Worm (Caenorhabditis elegans): Measurements from ENCODE around the gene C55C3.3.

C55C3.3 gene

DNA sequence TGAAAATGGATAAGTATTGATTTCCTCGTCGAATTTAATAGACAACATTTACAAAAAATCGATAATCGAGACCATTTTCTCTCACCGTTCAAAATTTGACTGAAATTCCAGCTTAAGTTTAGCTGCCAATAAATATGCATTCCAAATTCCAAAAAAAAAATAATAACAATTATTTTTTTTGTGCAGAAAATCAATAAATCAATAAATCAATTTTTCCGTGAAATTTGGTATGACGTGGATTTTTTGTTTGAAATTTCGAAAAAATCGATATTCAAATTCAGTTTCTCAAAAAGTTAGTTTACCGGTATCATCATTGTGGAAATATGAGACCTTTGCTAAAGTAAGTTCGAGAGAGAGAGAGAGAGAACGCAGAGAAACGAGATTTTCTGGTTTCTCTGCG, at the start of gene C55C3.3:
C55C3.3 (plus strand) TSS at position 274 of the 400 bp plus-strand sequence.
- TF ChIP-seq unc-62 (GFP tag; optimal IDR thresholded peaks at IDR 0.05), result no peak

DNA sequence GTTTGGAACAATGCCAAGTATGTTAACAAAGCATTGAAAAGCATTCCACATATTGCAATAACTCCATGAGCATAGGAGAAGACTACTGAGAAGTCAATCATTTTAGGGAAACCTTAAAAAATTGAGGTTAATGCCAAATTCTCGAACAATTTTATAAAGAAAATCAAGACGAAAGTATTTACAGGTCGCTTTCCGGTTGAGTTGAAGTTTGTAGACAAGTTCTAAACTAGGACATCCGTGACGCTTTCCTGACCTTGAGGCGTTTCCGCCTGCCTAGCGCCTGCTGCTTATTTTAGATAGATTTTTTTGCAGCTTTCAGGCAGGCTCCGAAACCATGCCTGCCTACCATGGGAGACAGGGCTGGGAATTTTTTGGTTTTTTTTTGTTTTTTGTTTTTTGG, 49.5 kb upstream of the C55C3.3 start, which contains the start of gene srd-13:
srd-13 (minus strand) TSS at position 101 of the 400 bp plus-strand sequence.
- TF ChIP-seq unc-62 (GFP tag; optimal IDR thresholded peaks at IDR 0.05), result no peak

DNA sequence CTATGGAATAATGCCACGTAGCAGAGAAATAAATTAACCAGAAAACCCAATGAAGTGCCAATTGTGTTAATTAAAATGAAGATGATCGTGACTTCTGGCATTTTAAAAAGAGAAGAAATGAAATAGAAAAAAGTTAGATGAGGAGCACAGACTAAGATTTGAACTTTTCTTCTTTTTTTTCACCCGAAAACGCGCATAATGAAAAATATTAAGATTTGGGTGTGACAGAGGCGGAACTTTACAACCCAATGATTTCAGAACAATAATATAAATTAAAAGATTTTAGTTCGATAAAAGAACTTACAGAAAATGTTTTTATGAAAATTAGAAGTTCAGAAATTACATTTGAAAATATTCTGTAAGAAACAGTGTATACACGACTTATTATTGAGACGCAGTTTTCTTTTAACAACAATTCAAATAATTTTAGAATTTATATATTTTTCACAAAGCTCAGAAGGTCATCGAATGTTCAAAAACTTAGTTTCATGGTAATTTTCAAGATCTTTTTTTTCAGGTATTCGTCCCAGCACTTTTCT, 39.5 kb upstream of the C55C3.3 start, which contains the start of the genes srd-8 and B0547.2:
srd-8 (minus strand) TSS at position 101 of the 539 bp plus-strand sequence.
B0547.2 (plus strand) TSS at position 489 of the 539 bp plus-strand sequence.
- no peak for TF ChIP-seq unc-62 (GFP tag; optimal IDR thresholded peaks at IDR 0.05)

DNA sequence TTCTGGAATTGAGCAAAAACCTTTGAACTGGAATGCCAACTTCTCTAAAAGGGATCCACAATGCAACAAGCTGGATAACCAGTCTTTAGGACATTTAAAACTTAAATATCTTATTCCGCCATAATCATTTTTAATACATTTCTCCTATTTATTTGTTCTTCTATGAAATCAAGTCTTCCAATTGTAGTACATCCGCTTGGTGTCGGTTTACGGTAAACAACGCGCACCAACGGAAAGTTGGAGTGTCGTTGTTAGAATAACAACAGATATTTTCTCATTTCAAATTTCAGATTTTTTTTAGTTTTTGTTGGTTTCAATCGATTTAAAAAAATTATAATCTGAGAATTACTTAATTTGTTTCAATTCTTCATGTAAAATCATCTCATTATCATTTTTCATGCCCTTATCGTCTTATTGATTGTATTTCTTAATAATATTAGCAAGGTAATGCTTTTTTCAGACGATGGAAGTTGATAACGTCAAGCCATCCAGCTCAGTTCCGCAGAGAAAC, 36.0 kb upstream of the C55C3.3 start, which contains the start of gene csn-5:
csn-5 (plus strand) TSS at position 461 of the 511 bp plus-strand sequence.
- no peak for TF ChIP-seq unc-62 (GFP tag; optimal IDR thresholded peaks at IDR 0.05)

DNA sequence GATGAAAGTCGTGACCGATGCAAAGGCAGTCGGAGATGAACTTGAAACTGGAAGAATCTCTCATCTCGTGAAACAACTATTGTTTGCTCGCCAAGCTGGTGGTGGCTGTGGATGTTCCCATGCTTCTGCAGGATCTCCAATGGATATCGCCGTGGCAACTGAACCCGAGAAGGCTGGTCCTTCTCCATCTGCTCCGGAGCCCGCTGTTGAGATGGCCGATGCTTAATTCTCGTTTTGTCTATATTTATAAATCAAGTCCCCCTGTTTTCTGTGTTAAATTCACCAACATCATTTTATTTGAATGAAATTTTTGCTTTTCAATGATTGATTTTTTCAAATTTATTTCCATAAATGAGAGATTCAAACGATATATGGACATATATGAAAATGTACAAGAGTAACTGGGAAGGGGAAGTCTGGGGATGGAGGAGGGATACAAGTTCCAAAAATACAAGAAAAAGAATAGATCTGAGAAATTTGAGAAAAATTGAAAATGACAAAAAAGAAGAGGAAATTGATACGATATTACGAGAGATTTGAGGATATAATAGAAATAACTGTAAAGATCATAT, 34.2 kb upstream of the C55C3.3 start:
- TF ChIP-seq unc-62 (GFP tag; optimal IDR thresholded peaks at IDR 0.05), result no peak

DNA sequence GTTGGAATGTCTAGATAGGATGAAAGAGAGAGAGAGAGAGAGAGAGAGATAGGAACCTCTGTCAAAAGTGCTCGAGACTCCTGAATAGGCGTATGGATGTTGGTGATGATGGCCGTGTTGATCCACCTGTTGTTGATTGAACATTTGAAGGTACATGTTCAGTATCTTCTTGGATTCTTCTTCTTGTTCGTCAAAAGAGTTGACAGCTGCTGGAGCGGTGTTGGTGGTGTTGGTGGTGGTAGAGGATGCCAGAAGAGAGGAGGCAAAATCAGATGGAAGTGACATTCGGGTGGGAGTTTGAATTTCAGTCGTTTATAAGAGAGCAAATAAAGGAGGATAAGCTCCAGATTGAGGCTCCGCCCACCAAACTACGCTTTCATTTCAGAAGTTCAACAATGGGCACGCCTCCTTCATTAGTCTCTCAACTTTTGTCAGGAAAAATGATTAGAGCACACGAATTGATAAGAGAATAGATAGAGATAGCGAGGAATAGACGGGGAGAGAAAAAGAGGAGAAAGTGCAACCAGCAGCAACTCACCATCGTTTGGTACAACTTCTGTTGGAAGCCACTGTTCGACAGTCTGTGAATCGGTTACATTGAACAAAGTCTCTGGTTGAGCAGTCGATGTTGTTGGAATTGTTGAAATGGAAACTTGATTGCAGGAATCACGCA, 32.1 kb upstream of the C55C3.3 start:
- no peak for TF ChIP-seq unc-62 (GFP tag; optimal IDR thresholded peaks at IDR 0.05)

DNA sequence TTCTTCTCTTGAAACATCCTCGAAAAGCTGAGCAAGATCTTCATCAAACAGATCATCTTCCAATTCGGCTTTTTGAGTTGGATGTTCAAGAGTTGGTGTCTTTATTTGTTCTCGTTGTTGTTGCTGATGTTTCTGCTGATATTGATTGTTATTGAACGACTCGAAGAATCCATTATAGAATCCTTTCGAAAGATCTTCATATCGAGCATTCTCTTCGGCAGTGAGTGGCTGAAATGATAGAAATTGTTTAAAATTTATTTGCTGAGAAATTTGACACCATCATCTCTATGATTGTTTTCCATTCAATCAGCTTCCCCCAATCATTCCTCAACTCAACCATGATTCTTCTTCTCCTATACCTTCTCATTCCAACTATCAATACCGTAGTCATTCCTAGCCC, 31.4 kb upstream of the C55C3.3 start, which contains the start of gene clec-178:
clec-178 (plus strand) TSS at position 301 of the 400 bp plus-strand sequence.
- TF ChIP-seq unc-62 (GFP tag; optimal IDR thresholded peaks at IDR 0.05), result no peak

DNA sequence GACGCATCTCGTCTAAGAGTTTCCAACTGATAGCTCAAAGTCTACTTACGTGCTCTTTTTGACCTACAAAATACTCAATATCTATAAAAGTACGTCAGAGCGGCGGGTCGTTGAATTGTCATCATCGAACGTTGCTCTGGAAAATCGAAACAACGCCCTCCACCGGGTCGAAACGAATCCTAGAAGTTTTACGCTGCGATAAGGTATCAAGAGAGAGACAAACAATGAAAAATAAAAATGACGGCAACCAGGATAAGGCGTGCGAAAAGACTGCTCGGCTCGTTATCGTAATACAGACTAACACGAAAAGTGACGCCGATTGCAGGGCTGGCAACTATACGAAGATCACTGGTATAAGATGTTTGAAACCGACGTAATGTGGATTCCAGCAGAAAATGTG, 30.9 kb upstream of the C55C3.3 start:
- TF ChIP-seq unc-62 (GFP tag; optimal IDR thresholded peaks at IDR 0.05), result no peak

DNA sequence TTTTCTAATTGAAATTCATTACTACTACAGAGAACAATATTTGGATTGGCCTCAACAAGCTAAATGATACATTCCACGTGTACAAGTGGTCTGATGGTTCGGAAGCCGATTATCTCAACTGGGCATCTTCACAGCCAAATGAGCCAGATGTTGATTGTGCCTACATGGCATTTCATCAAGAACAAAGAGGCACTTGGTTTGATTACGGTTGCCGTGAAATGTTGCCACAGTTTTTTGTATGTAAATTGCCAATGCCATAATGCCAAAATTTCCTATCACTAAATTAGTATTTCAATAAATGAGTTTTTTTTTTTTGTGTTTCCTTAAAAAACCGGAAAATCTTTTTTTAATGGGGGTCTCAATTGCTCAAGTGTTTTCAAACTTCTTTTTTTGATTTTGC, 30.4 kb upstream of the C55C3.3 start:
- TF ChIP-seq unc-62 (GFP tag; optimal IDR thresholded peaks at IDR 0.05), result no peak

DNA sequence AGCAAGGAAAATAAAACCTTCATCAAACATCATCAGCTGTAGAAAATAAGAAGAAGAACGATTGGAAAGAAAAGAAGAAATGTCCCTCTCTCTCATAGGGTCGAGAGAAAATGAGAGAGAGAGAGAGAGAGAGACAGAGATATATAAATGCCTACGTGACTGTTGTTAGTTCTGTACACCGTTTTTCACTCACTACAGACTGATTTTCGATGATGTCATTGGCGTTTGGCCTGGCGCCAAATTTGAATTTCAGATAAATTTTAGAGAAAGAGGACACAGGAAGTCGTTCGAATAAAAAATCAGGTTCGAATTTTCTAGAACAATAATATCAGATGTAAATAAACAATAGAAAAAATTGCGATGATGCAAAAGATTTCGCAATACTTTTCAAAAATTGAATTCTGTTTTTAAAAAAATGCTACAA, 29.1 kb upstream of the C55C3.3 start:
- no peak for TF ChIP-seq unc-62 (GFP tag; optimal IDR thresholded peaks at IDR 0.05)

DNA sequence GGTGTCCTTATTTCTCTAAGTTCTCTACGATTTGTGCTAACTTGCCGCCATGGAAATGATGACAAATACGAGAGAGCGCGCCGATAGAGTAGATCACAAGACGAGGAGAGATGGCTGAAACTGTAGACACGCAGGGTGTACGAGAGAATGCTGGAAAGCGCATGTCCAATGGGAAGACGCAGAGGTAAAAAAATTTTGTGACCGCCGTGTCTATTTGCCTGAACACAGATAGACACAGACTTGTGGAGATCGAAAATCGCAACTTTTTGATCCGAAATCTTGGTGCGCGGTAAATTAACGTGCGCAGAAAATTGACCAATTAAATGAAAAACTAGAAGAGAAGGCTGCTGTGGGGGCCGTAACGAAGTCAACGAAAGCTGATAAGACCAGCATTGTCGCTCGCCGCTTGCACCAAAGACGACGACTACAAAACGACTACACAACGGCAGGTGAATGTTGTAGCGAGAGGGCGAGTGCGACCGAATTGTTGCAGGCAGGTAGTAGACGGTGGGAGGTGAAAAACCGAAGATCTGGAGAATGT, 27.9 kb upstream of the C55C3.3 start:
- TF ChIP-seq unc-62 (GFP tag; optimal IDR thresholded peaks at IDR 0.05), result no peak

DNA sequence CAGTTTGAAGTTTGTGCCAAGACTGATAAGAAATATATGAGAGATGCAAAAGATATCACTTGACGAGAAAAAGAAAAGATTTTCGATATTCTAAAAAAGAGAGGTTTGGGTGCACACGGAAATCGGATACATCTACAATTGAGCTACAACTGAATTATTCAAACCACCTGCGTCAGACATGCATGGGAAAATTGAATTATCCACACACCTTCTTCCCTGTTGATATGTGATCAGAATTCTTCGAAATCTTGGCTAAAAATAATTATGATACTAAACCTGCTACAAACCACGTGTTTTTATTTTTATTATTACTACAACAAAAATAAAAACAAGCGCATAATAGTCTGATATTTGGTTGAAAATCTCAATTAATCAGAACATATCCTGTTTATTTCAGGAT, 26.9 kb upstream of the C55C3.3 start:
- TF ChIP-seq unc-62 (GFP tag; optimal IDR thresholded peaks at IDR 0.05), result no peak

DNA sequence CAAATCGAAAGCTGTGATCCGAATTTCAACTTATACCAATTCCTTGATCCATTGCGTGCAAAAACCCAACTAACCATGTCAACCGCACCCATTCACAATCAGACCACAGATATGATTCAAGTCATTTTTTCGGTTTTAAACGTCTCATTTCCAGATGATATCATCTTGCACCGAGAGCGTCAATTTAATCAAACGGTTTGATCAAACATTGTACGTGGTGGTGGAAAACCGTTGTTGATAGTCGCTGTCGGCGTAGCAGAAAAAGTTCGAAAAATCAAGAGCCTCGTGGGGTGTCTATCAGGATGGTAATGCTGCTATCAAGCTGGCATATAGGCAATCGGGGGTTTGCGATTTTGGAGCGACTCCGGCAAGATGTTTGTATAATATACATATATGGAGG, 26.2 kb upstream of the C55C3.3 start:
- no peak for TF ChIP-seq unc-62 (GFP tag; optimal IDR thresholded peaks at IDR 0.05)

DNA sequence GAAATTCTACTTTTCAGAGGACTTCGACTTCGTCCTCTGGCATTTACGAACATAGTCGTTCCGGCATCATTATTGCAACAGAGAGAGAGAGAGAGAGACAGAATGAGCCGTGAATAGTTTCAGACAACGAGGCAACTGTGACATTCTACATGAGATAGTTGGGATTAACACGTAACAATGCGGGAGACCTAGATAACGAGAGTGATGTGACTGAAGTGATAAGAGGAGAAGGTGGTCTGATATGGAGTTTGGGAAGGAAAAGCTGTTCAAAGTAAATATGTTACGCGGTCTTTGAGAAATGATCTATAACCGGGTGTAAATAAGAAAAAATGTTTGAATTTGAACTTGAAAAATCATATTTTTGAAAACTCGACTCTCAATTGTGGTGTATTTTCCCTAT, 25.6 kb upstream of the C55C3.3 start:
- TF ChIP-seq unc-62 (GFP tag; optimal IDR thresholded peaks at IDR 0.05), result no peak

DNA sequence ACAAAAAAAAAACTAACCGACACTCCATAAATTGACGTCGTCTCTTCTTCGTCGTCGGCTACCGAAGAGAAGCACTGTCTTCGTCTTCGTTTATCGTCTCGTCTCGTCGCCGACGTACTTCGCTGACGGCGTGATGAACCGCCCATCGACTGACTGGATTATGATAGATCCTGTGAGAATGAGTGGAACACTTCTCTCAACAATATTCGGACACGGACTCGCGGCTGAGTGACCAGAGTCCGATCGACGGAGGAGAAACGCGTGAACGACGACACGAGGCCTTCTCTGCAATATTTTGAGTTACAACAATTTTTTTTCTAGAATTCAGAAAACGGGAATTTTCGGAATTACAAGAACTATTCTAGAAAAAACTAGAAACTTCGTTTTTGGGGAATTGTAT, 24.8 kb upstream of the C55C3.3 start, which contains the start of gene skn-1:
skn-1 (minus strand) TSS at position 146 of the 400 bp plus-strand sequence.
- TF ChIP-seq unc-62 (GFP tag; optimal IDR thresholded peaks at IDR 0.05), result no peak

DNA sequence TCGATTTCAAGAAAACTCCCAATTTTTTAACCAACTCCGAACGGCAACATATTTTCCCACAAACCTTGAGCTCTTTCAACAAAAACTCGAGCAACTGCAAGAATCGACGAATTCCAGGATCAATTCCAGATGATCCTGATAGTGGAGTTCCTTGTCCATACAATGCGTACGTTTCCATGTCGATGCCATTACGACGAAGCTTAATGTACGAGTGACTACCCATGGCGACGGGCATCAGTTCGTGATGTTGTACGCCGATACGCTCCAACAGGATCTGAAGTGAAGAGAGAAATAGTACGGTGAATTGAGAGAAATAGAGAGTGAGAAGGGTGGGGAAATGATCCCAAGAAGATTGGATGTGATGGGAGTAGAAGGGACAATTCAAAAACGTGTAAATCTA, 23.0 kb upstream of the C55C3.3 start:
- TF ChIP-seq unc-62 (GFP tag; optimal IDR thresholded peaks at IDR 0.05), result no peak
